Worm (Caenorhabditis elegans): ENCODE results near the gene ncl-1.

Gene ncl-1

DNA sequence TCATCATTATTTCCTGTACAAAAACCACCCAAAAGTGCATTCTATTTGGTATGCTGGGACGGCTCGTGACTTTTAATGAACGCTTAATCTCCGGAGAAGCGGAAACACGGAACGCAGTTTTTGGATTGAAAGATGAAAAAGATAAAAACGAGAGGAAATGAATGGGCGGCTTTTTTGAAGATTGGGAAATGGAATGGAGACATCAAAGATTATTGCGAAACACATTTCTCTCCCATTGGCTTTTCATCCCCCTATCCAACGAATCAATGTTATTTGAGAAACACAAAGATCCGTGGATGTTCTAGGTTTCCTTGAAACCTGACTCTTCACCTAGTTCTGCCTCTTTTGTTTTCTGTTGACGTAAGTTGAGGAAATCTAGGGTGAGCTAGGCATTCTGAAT is 4.9 kb downstream of the ncl-1 start (continued):
- TF ChIP-seq ceh-62 (tag; optimal IDR thresholded peaks at IDR 0.05): no peak
- no peak for TF ChIP-seq lir-3 (tag; optimal IDR thresholded peaks at IDR 0.05)
- TF ChIP-seq hlh-30 (tag; optimal IDR thresholded peaks at IDR 0.05; ENCODE audit: insufficient read depth): peak; percentile 13
- TF ChIP-seq F44E2.7 (GFP tag; IDR thresholded peaks at IDR 0.05): no peak
- TF ChIP-seq nhr-237 (tag; optimal IDR thresholded peaks at IDR 0.05): no peak
- 0 out of 2 replicates have a peak, but pooled peaks have one; percentile 8 for TF ChIP-seq T26A8.4 (GFP tag; IDR thresholded peaks at IDR 0.05)
- no peak for TF ChIP-seq madf-9 (GFP tag; conservative IDR thresholded peaks at IDR 0.05)
- no peak for TF ChIP-seq tra-1 (GFP tag; IDR thresholded peaks at IDR 0.05)
- no peak for TF ChIP-seq F26F4.8 (GFP tag; conservative IDR thresholded peaks at IDR 0.05)

- TF ChIP-seq lin-39 (tag; optimal IDR thresholded peaks at IDR 0.05) (no peak), lsy-2 (tag; optimal IDR thresholded peaks at IDR 0.05) (peak; percentile 27 to 43), Y105C5A.15 (GFP tag; IDR thresholded peaks at IDR 0.05) (no peak), hmg-1.1 (GFP tag; IDR thresholded peaks at IDR 0.05) (peak; percentile 62), D1046.2 (GFP tag; IDR thresholded peaks at IDR 0.05) (no peak), F37D6.2 (tag; optimal IDR thresholded peaks at IDR 0.05) (peak; percentile 13), fkh-10 (GFP tag; optimal IDR thresholded peaks at IDR 0.05) (peak; percentile 23), ctbp-1 (GFP tag; IDR thresholded peaks at IDR 0.05) (0 out of 2 replicates have a peak, but pooled peaks have one; percentile 34), rbr-2 (tag; optimal IDR thresholded peaks at IDR 0.05) (peak; percentile 3), mxl-2 (GFP tag; conservative IDR thresholded peaks at IDR 0.05) (no peak), hlh-11 (tag; optimal IDR thresholded peaks at IDR 0.05) (peak; percentile 17), hlh-30 (tag; optimal IDR thresholded peaks at IDR 0.05; ENCODE audit: insufficient read depth) (no peak), mdl-1 (tag; optimal IDR thresholded peaks at IDR 0.05) (peak in 1 of 2 experiments; percentile 16), egl-43 (GFP tag; IDR thresholded peaks at IDR 0.05) (peak; percentile 56; the same call in 1 of the 2 replicates), Y75B8A.6 (GFP tag; IDR thresholded peaks at IDR 0.05) (no peak), mep-1 (tag; optimal IDR thresholded peaks at IDR 0.05) (peak; percentile 49), dmd-6 (GFP tag; IDR thresholded peaks at IDR 0.05) (peak; percentile 22; the same call in 1 of the 2 replicates), unc-62 (GFP tag; optimal IDR thresholded peaks at IDR 0.05 in 1 of 2) (peak in 1 of 2 experiments; percentile 92), unc-62 (tag; optimal IDR thresholded peaks at IDR 0.05) (no peak), F10B5.3 (tag; optimal IDR thresholded peaks at IDR 0.05) (no peak)
These were observed 6.1 kb downstream of the ncl-1 start for ce11 chrIII:7725483-7726250.

DNA sequence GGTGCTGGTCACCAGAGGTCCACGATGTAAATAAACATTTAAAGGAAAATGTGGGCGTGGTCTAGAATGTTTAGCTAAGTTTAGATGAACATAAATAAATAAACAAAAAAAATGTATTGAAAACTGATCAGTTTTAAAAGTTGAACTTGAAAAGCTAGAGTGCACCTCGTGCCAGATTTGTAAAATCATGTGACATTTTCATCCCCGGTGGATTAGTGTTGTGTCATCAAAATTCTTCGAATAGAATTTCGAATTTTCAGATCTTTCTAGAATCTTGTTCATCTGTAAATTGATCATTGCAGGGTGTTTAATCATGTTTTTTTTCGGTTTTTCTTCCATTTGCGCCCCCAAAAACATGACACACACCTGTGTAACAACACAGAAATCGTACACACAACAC is 7.0 kb downstream of the ncl-1 start:
- TF ChIP-seq skn-1 (tag; optimal IDR thresholded peaks at IDR 0.05) (no peak), unc-39 (tag; optimal IDR thresholded peaks at IDR 0.05) (no peak), nhr-11 (tag; optimal IDR thresholded peaks at IDR 0.05) (peak; percentile 6)

- TF ChIP-seq ceh-32 (tag; optimal IDR thresholded peaks at IDR 0.05; ENCODE audit: poor library complexity): no peak
- no peak for TF ChIP-seq ces-1 (GFP tag; optimal IDR thresholded peaks at IDR 0.05)
- no peak for TF ChIP-seq zip-11 (GFP tag; IDR thresholded peaks at IDR 0.05)
- peak; percentile 60 for TF ChIP-seq mes-2 (tag; optimal IDR thresholded peaks at IDR 0.05; ENCODE audit: poor library complexity, severe bottlenecking)
- no peak for TF ChIP-seq unc-39 (tag; optimal IDR thresholded peaks at IDR 0.05)
- no peak for TF ChIP-seq lin-15B (tag; optimal IDR thresholded peaks at IDR 0.05)
- TF ChIP-seq arid-1 (GFP tag; conservative IDR thresholded peaks at IDR 0.05): no peak
- no peak for TF ChIP-seq F10B5.3 (tag; optimal IDR thresholded peaks at IDR 0.05)
- no peak for TF ChIP-seq ceh-82 (tag; optimal IDR thresholded peaks at IDR 0.05)
- peak; percentile 73 for TF ChIP-seq T20F7.1 (GFP tag; optimal IDR thresholded peaks at IDR 0.05)
- no peak for TF ChIP-seq Y48G9A.11 (GFP tag; IDR thresholded peaks at IDR 0.05)
- TF ChIP-seq F26F4.8 (GFP tag; conservative IDR thresholded peaks at IDR 0.05): no peak
- no peak for TF ChIP-seq nhr-111 (GFP tag; optimal IDR thresholded peaks at IDR 0.05)
- no peak for TF ChIP-seq ztf-11 (tag; optimal IDR thresholded peaks at IDR 0.05)
- no peak for TF ChIP-seq hif-1 (tag; optimal IDR thresholded peaks at IDR 0.05)
- no peak for TF ChIP-seq madf-5 (GFP tag; IDR thresholded peaks at IDR 0.05)
- no peak for TF ChIP-seq duxl-1 (tag; optimal IDR thresholded peaks at IDR 0.05; ENCODE audit: poor library complexity)
- no peak for TF ChIP-seq zag-1 (tag; optimal IDR thresholded peaks at IDR 0.05)
- no peak for TF ChIP-seq nhr-6 (tag; optimal IDR thresholded peaks at IDR 0.05)
These were observed 9.0 kb downstream of the ncl-1 start for ce11 chrIII:7728494-7728893.

All from whole organism, L4 larva.